Worm (Caenorhabditis elegans) whole organism, L4 larva: Measurements from ENCODE around the gene srw-56.
A peak's percentile ranks its signal among the peaks of the same experiment; 100 is the strongest.

Experiments used
- aha-1 ChIP-seq: fragments of 150-350 bp; peaks from one replicate; lab custom pipeline; 2014; ENCODE audit warnings: missing biosample characterization, missing genetic modification characterization
- ceh-28 ChIP-seq: fragments of 150-350 bp; optimal IDR thresholded peaks from 2 replicates; lab custom pipeline; 2014; ENCODE audit warnings: missing biosample characterization, missing genetic modification reagents, missing genetic modification characterization
- dpl-1 ChIP-seq: fragments of 150-350 bp; optimal IDR thresholded peaks from 2 replicates; lab custom pipeline; 2014; ENCODE audit warnings: missing biosample characterization, missing genetic modification reagents, missing genetic modification characterization
- hlh-30 ChIP-seq: sonication (generic microtip); optimal IDR thresholded peaks from 2 replicates; lab custom pipeline; 2017; ENCODE audit warnings: antibody characterized with exemption, mild to moderate bottlenecking, missing genetic modification characterization, missing compliant biosample characterization; ENCODE audit not compliant: insufficient read depth
- jun-1 ChIP-seq: fragments of 150-350 bp; optimal IDR thresholded peaks from 2 replicates; lab custom pipeline; 2014; ENCODE audit warnings: missing biosample characterization, missing genetic modification reagents, missing genetic modification characterization
- mep-1 ChIP-seq: fragments of 150-350 bp; sonication (generic microtip); optimal IDR thresholded peaks from 3 replicates; lab custom pipeline; 2014; ENCODE audit warnings: missing biosample characterization, missing genetic modification characterization
- nhr-11 ChIP-seq: fragments of 150-350 bp; optimal IDR thresholded peaks from 2 replicates; lab custom pipeline; 2014; ENCODE audit warnings: missing biosample characterization, missing genetic modification characterization
- nhr-28 ChIP-seq: fragments of 150-350 bp; optimal IDR thresholded peaks from 2 replicates; lab custom pipeline; 2014; ENCODE audit warnings: missing biosample characterization, missing genetic modification characterization
- pha-4 ChIP-seq, 2 experiments: fragments of 150-350 bp in 1 of 2; fragments of 200-800 bp in 1 of 2; sonication (Bioruptor generic) in 1 of 2; IDR thresholded peaks in 1 of 2; optimal IDR thresholded peaks in 1 of 2; 2 replicates each; pipeline versions ENCODE4 v1.3.6 to Lab custom; 2014 to 2022; ENCODE audit warnings: missing genetic modification characterization in 2 of 2, missing genetic modification reagents in 2 of 2, missing biosample characterization in 1 of 2, missing compliant biosample characterization in 1 of 2
- spr-1 ChIP-seq: sonication (generic microtip); optimal IDR thresholded peaks from 2 replicates; lab custom pipeline; 2016; ENCODE audit warnings: mild to moderate bottlenecking, missing genetic modification characterization, missing compliant biosample characterization
- unc-130 ChIP-seq: sonication (generic microtip); optimal IDR thresholded peaks from 2 replicates; lab custom pipeline; 2016; ENCODE audit warnings: missing genetic modification reagents, missing genetic modification characterization, missing compliant biosample characterization

ce11 chrV:15996655-15997186 is 44.1 kb upstream of the srw-56 start, which contains the start of the genes C06C6.9 and C06C6.8:
- TF ChIP-seq nhr-28 (tag; lab: Kevin White, UChicago) (no peak), aha-1 (peak; percentile 24), pha-4 (GFP tag; IDR thresholded peaks at IDR 0.05; lab: Robert Waterston, UW) (no peak), pha-4 (tag; optimal IDR thresholded peaks at IDR 0.05; lab: Kevin White, UChicago) (no peak), ceh-28 (tag; lab: Kevin White, UChicago) (no peak), jun-1 (no peak), dpl-1 (GFP tag; lab: Kevin White, UChicago) (no peak), spr-1 (tag; lab: Kevin White, UChicago) (no peak), hlh-30 (tag; lab: Kevin White, UChicago) (no peak), unc-130 (GFP tag; lab: Kevin White, UChicago) (no peak), mep-1 (tag; lab: Kevin White, UChicago) (no peak), nhr-11 (tag; lab: Kevin White, UChicago) (no peak)
